Worm (Caenorhabditis elegans): ENCODE measurements around the gene F54C9.9.

ce11 chrII:8583035-8583434, 5.2 kb downstream of the F54C9.9 start:
- TF ChIP-seq dao-5 (tag; optimal IDR thresholded peaks at IDR 0.05) (no peak), W03F9.2 (tag; optimal IDR thresholded peaks at IDR 0.05) (no peak), him-1 (tag; optimal IDR thresholded peaks at IDR 0.05) (no peak)
